Fruit fly (Drosophila melanogaster) whole organism, pupa: ENCODE data around the gene ash1.
A peak's percentile ranks its signal among the peaks of the same experiment; 100 is the strongest.

Source experiments
- CG12605 ChIP-seq: fragments of 200-800 bp; sonication (Bioruptor generic); IDR thresholded peaks from 2 replicates; pipeline ENCODE4 v1.3.6; 2022; ENCODE audit warnings: missing biosample characterization, missing genetic modification characterization
- CG13204 ChIP-seq: fragments of 200-800 bp; sonication (Bioruptor generic); optimal IDR thresholded peaks from 2 replicates; lab custom pipeline; 2018; ENCODE audit warnings: missing biosample characterization, mild to moderate bottlenecking, missing genetic modification characterization, moderate library complexity
- CG14655 ChIP-seq: fragments of 200-800 bp; sonication (Bioruptor generic); optimal IDR thresholded peaks from 3 replicates; lab custom pipeline; 2017; ENCODE audit warnings: mild to moderate bottlenecking, missing biosample characterization, missing genetic modification reagents, missing genetic modification characterization
- CG15710 ChIP-seq: fragments of 200-800 bp; sonication (Bioruptor generic); optimal IDR thresholded peaks from 2 replicates; lab custom pipeline; 2018; ENCODE audit warnings: missing biosample characterization, mild to moderate bottlenecking, missing genetic modification characterization, moderate library complexity
- CG17806 ChIP-seq: fragments of 200-800 bp; sonication (Bioruptor generic); optimal IDR thresholded peaks from 2 replicates; lab custom pipeline; 2018; ENCODE audit warnings: missing biosample characterization, mild to moderate bottlenecking, missing genetic modification characterization, moderate library complexity
- CG34367 ChIP-seq: fragments of 200-800 bp; sonication (Bioruptor generic); optimal IDR thresholded peaks from 2 replicates; lab custom pipeline; 2018; ENCODE audit warnings: missing biosample characterization, mild to moderate bottlenecking, missing genetic modification characterization
- CG4496 ChIP-seq: fragments of 200-800 bp; sonication (Bioruptor generic); IDR thresholded peaks from 3 replicates; pipeline ENCODE4 v1.3.6; 2022; ENCODE audit warnings: missing biosample characterization, missing genetic modification characterization
- CG8159 ChIP-seq: fragments of 200-800 bp; sonication (Bioruptor generic); optimal IDR thresholded peaks from 3 replicates; lab custom pipeline; 2018; ENCODE audit warnings: missing biosample characterization, mild to moderate bottlenecking, missing genetic modification characterization, moderate library complexity
- EcR ChIP-seq: fragments of 200-800 bp; sonication (Bioruptor generic); optimal IDR thresholded peaks from 3 replicates; lab custom pipeline; 2019; ENCODE audit warnings: missing biosample characterization, missing genetic modification characterization, mild to moderate bottlenecking, moderate library complexity, missing genetic modification reagents
- Pif1A ChIP-seq: fragments of 200-800 bp; sonication (Bioruptor generic); optimal IDR thresholded peaks from 3 replicates; lab custom pipeline; 2016; ENCODE audit warnings: missing biosample characterization, missing genetic modification characterization
- Pif1B ChIP-seq: fragments of 200-800 bp; sonication (Bioruptor generic); optimal IDR thresholded peaks from 3 replicates; lab custom pipeline; 2016; ENCODE audit warnings: missing biosample characterization, missing genetic modification characterization
- Snoo ChIP-seq: fragments of 200-800 bp; sonication (Bioruptor generic); optimal IDR thresholded peaks from 3 replicates; lab custom pipeline; 2017; ENCODE audit warnings: missing biosample characterization, mild to moderate bottlenecking, missing genetic modification characterization, inconsistent platforms
- gl ChIP-seq: fragments of 200-800 bp; sonication (Bioruptor generic); optimal IDR thresholded peaks from 2 replicates; lab custom pipeline; 2018; ENCODE audit warnings: missing biosample characterization, mild to moderate bottlenecking, missing genetic modification characterization

DNA sequence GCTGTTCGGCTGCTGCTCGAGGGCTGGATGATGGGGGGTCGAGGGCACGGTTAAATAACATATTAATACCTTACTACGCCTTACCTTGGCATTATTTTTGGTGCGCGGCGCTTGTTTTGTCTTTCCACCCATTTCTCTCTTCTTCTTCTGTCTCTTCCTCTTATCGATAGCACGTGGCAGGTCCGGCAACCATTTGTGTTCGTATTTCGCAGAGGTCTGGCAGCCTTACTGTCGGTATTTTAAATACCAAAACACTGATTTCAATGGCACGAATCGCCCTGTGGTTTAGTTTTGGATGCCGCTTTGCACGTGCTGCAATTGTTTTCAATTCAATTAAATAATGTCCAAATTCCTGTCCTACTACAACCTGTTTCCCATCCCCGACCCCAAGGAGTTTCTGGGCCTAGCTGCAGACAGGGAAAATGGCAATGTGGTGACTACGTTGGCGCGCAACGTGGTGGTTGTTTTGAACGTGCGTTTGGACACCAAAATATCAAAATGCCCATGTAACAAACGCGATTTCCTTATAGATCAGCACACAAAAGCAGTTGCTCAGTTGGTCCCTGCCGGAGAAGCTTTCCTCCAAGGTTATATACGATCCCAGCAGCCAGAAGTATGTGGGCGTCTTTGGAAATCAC is 46.3 kb downstream of the ash1 start, which contains the start of the genes Ltn1 and CG9300:
- TF ChIP-seq CG12605 (GFP tag; lab: Robert Waterston, UW), result no peak
- TF ChIP-seq CG14655 (GFP tag; lab: Kevin White, UChicago), result no peak
- TF ChIP-seq CG4496 (GFP tag; lab: Robert Waterston, UW), result 0 out of 3 replicates have a peak, but pooled peaks have one; percentile 11
- TF ChIP-seq CG13204 (GFP tag; lab: Kevin White, UChicago), result no peak
- no peak for TF ChIP-seq gl (tag; lab: Kevin White, UChicago)
- no peak for TF ChIP-seq Pif1B (GFP tag; lab: Kevin White, UChicago)
- no peak for TF ChIP-seq CG17806 (tag; lab: Kevin White, UChicago)
- TF ChIP-seq EcR (GFP tag; lab: Kevin White, UChicago), result no peak
- no peak for TF ChIP-seq Snoo
- no peak for TF ChIP-seq CG8159 (tag; lab: Kevin White, UChicago)
- TF ChIP-seq Pif1A, result no peak
- TF ChIP-seq CG15710 (tag; lab: Kevin White, UChicago), result no peak
- no peak for TF ChIP-seq CG34367
